Fruit fly (Drosophila melanogaster): ENCODE data around the gene CG33061.

- no peak for TF ChIP-seq tj (GFP tag; optimal IDR thresholded peaks at IDR 0.05)
- no peak for TF ChIP-seq CG1620 (GFP tag; optimal IDR thresholded peaks at IDR 0.05)
- no peak for TF ChIP-seq CG5204 (GFP tag; optimal IDR thresholded peaks at IDR 0.05)
- TF ChIP-seq Clk (GFP tag; optimal IDR thresholded peaks at IDR 0.05) = no peak
- no peak for TF ChIP-seq cic (GFP tag; optimal IDR thresholded peaks at IDR 0.05)
- TF ChIP-seq CG7101 (tag; optimal IDR thresholded peaks at IDR 0.05) = no peak
- TF ChIP-seq kay (GFP tag; ENCODE audit: borderline replicate concordance) = peak; percentile 92
- no peak for TF ChIP-seq Crg-1 (GFP tag; optimal IDR thresholded peaks at IDR 0.05)
- TF ChIP-seq ovo (GFP tag; optimal IDR thresholded peaks at IDR 0.05) = no peak
Observed at dm6 chr3L:16359795-16360194, 30.2 kb downstream of the CG33061 start.

All from whole organism, adult.